Fruit fly (Drosophila melanogaster) whole organism, embryonic: ENCODE data around the gene CG15330.

Experiments
- ATbp ChIP-seq: fragments of 200-800 bp; sonication (Bioruptor generic); optimal IDR thresholded peaks from 2 replicates; lab custom pipeline; 2017; ENCODE audit warnings: missing biosample characterization, mild to moderate bottlenecking, missing genetic modification characterization, missing genetic modification reagents
- Antp ChIP-seq: fragments of 200-800 bp; sonication (Bioruptor generic); optimal IDR thresholded peaks from 3 replicates; lab custom pipeline; 2016; ENCODE audit warnings: missing biosample characterization, missing genetic modification characterization
- Awh ChIP-seq: fragments of 200-800 bp; sonication (Bioruptor generic); IDR thresholded peaks from 2 replicates; pipeline ENCODE4, ENCODE4 v1.3.6; 2022; ENCODE audit warnings: missing biosample characterization, missing genetic modification characterization
- BEAF-32 ChIP-seq: fragments of 200-800 bp; sonication (Bioruptor generic); optimal IDR thresholded peaks from 3 replicates; lab custom pipeline; 2017; ENCODE audit warnings: missing biosample characterization, missing genetic modification characterization, mild to moderate bottlenecking, moderate library complexity, missing genetic modification reagents
- Bdp1 ChIP-seq: fragments of 200-800 bp; sonication (Bioruptor generic); optimal IDR thresholded peaks from 3 replicates; lab custom pipeline; 2016; ENCODE audit warnings: missing biosample characterization, missing genetic modification characterization
- Bgb ChIP-seq: fragments of 200-800 bp; sonication (Bioruptor generic); IDR thresholded peaks from 2 replicates; pipeline ENCODE4 v1.3.6; 2022; ENCODE audit warnings: missing biosample characterization, missing genetic modification characterization; ENCODE audit not compliant: partially characterized antibody
- C15 ChIP-seq: fragments of 200-800 bp; sonication (Bioruptor generic); IDR thresholded peaks from 3 replicates; pipeline ENCODE4 v1.3.6; 2022; ENCODE audit warnings: missing biosample characterization, missing genetic modification characterization
- CG10321 ChIP-seq: fragments of 200-800 bp; sonication (Bioruptor generic); IDR thresholded peaks from 2 replicates; pipeline ENCODE4 v1.3.6; 2022; ENCODE audit warnings: missing biosample characterization, missing genetic modification characterization
- CG11504 ChIP-seq: fragments of 200-800 bp; sonication (Bioruptor generic); optimal IDR thresholded peaks from 3 replicates; lab custom pipeline; 2019; ENCODE audit warnings: missing biosample characterization, mild to moderate bottlenecking, missing genetic modification characterization, moderate library complexity
- CG12769 ChIP-seq: fragments of 200-800 bp; sonication (Bioruptor generic); optimal IDR thresholded peaks from 2 replicates; lab custom pipeline; 2019; ENCODE audit warnings: missing biosample characterization, mild to moderate bottlenecking, missing genetic modification characterization, moderate library complexity
- CG12942 ChIP-seq: fragments of 200-800 bp; sonication (Bioruptor generic); optimal IDR thresholded peaks from 3 replicates; lab custom pipeline; 2016; ENCODE audit warnings: missing biosample characterization, missing genetic modification characterization
- CG13424 ChIP-seq: fragments of 200-800 bp; sonication (Bioruptor generic); optimal IDR thresholded peaks from 2 replicates; lab custom pipeline; 2019; ENCODE audit warnings: missing biosample characterization, mild to moderate bottlenecking, missing genetic modification characterization, moderate library complexity
- CG1647 ChIP-seq: fragments of 200-800 bp; sonication (Bioruptor generic); optimal IDR thresholded peaks from 3 replicates; lab custom pipeline; 2016; ENCODE audit warnings: missing biosample characterization, missing genetic modification characterization
- CG17359 ChIP-seq: fragments of 200-800 bp; sonication (Bioruptor generic); optimal IDR thresholded peaks from 3 replicates; lab custom pipeline; 2018; ENCODE audit warnings: missing biosample characterization, mild to moderate bottlenecking, missing genetic modification characterization, moderate library complexity
- CG1792 ChIP-seq: fragments of 200-800 bp; sonication (Bioruptor generic); optimal IDR thresholded peaks from 2 replicates; lab custom pipeline; 2016; ENCODE audit warnings: missing biosample characterization, missing genetic modification characterization
- CG32767 ChIP-seq: fragments of 200-800 bp; sonication (Bioruptor generic); IDR thresholded peaks from 2 replicates; pipeline ENCODE4 v1.3.6; 2022; ENCODE audit warnings: missing biosample characterization, missing genetic modification characterization
- CG3847 ChIP-seq: fragments of 200-800 bp; sonication (Bioruptor generic); IDR thresholded peaks from 2 replicates; pipeline ENCODE4 v1.3.6; 2022; ENCODE audit warnings: missing biosample characterization, missing genetic modification characterization
- CG42726 ChIP-seq: fragments of 200-800 bp; sonication (Bioruptor generic); IDR thresholded peaks from 2 replicates; pipeline ENCODE4 v1.3.6; 2022; ENCODE audit warnings: missing biosample characterization, missing genetic modification characterization; ENCODE audit not compliant: partially characterized antibody
- CG7271 ChIP-seq: fragments of 200-800 bp; sonication (Bioruptor generic); optimal IDR thresholded peaks from 2 replicates; lab custom pipeline; 2018; ENCODE audit warnings: missing biosample characterization, mild to moderate bottlenecking, missing genetic modification characterization, moderate library complexity
- CG8924 ChIP-seq: fragments of 200-800 bp; optimal IDR thresholded peaks from 3 replicates; lab custom pipeline; 2019; ENCODE audit warnings: missing biosample characterization, mild to moderate bottlenecking, missing genetic modification characterization, moderate library complexity
- CG9437 ChIP-seq: fragments of 200-800 bp; sonication (Bioruptor generic); optimal IDR thresholded peaks from 2 replicates; lab custom pipeline; 2018; ENCODE audit warnings: missing biosample characterization, mild to moderate bottlenecking, missing genetic modification characterization
- CTCF ChIP-seq: fragments of 200-800 bp; sonication (Bioruptor generic); optimal IDR thresholded peaks from 2 replicates; lab custom pipeline; 2017; ENCODE audit warnings: missing biosample characterization, mild to moderate bottlenecking, missing genetic modification characterization, moderate library complexity
- CoRest ChIP-seq: fragments of 200-800 bp; sonication (Bioruptor generic); optimal IDR thresholded peaks from 3 replicates; lab custom pipeline; 2018; ENCODE audit warnings: missing biosample characterization, mild to moderate bottlenecking, missing genetic modification characterization, moderate library complexity
- Dbx ChIP-seq: fragments of 200-800 bp; sonication (Bioruptor generic); IDR thresholded peaks from 3 replicates; pipeline ENCODE4 v1.3.6; 2022; ENCODE audit warnings: missing biosample characterization, missing genetic modification characterization
- Eip74EF ChIP-seq, 2 experiments: fragments of 200-800 bp in 1 of 2; fragments of >200 bp in 1 of 2; sonication (Bioruptor generic) in 1 of 2; optimal IDR thresholded peaks; 2 replicates each; lab custom pipeline; 2017 to 2019; ENCODE audit warnings: missing biosample characterization in 2 of 2, missing genetic modification characterization in 2 of 2, mild to moderate bottlenecking in 1 of 2, moderate library complexity in 1 of 2
- Elba2 ChIP-seq: fragments of 200-800 bp; sonication (Bioruptor generic); optimal IDR thresholded peaks from 3 replicates; lab custom pipeline; 2016; ENCODE audit warnings: missing biosample characterization, missing genetic modification characterization
- Fer1 ChIP-seq: fragments of 200-800 bp; sonication (Bioruptor generic); optimal IDR thresholded peaks from 2 replicates; lab custom pipeline; 2017; ENCODE audit warnings: missing biosample characterization, mild to moderate bottlenecking, missing genetic modification characterization
- Gsc ChIP-seq: fragments of 200-800 bp; sonication (Bioruptor generic); IDR thresholded peaks from 2 replicates; pipeline ENCODE4 v1.3.6; 2022; ENCODE audit warnings: missing biosample characterization, missing genetic modification characterization
- Hmr ChIP-seq: fragments of 200-800 bp; sonication (Bioruptor generic); optimal IDR thresholded peaks from 3 replicates; lab custom pipeline; 2017; ENCODE audit warnings: mild to moderate bottlenecking, missing biosample characterization, missing genetic modification reagents, missing genetic modification characterization
- Lim3 ChIP-seq: fragments of 200-800 bp; sonication (Bioruptor generic); IDR thresholded peaks from 2 replicates; pipeline ENCODE4 v1.3.6; 2022; ENCODE audit warnings: missing biosample characterization, missing genetic modification characterization
- Med ChIP-seq: fragments of 200-800 bp; sonication (Bioruptor generic); peaks from one replicate; lab custom pipeline; 2016; ENCODE audit warnings: missing biosample characterization, missing genetic modification characterization, mild to moderate bottlenecking, inconsistent platforms, moderate library complexity
- Nf-YA ChIP-seq: fragments of 200-800 bp; sonication (Bioruptor generic); IDR thresholded peaks from 2 replicates; pipeline ENCODE4 v1.3.6; 2022; ENCODE audit warnings: missing biosample characterization, missing genetic modification characterization
- Sry-β ChIP-seq: fragments of 200-800 bp; sonication (Bioruptor generic); optimal IDR thresholded peaks from 2 replicates; lab custom pipeline; 2018; ENCODE audit warnings: missing biosample characterization, mild to moderate bottlenecking, missing genetic modification characterization, moderate library complexity
- Vsx1 ChIP-seq: fragments of 200-800 bp; sonication (Bioruptor generic); optimal IDR thresholded peaks from 2 replicates; lab custom pipeline; 2017; ENCODE audit warnings: missing biosample characterization, mild to moderate bottlenecking, missing genetic modification characterization, missing genetic modification reagents
- aop ChIP-seq: fragments of 200-800 bp; sonication (Bioruptor generic); IDR thresholded peaks from 2 replicates; pipeline ENCODE4 v1.3.6; 2022; ENCODE audit warnings: missing biosample characterization, missing genetic modification characterization
- ara ChIP-seq: fragments of 200-800 bp; sonication (Bioruptor generic); IDR thresholded peaks from 2 replicates; pipeline ENCODE4 v1.3.6; 2022; ENCODE audit warnings: missing biosample characterization, missing genetic modification characterization
- bab2 ChIP-seq: fragments of 200-800 bp; sonication (Bioruptor generic); optimal IDR thresholded peaks from 2 replicates; lab custom pipeline; 2016; ENCODE audit warnings: missing biosample characterization, missing genetic modification characterization
- bigmax ChIP-seq: fragments of 200-800 bp; sonication (Bioruptor generic); optimal IDR thresholded peaks from 2 replicates; lab custom pipeline; 2018; ENCODE audit warnings: missing biosample characterization, mild to moderate bottlenecking, missing genetic modification characterization
- dmrt11E ChIP-seq: fragments of 200-800 bp; sonication (Bioruptor generic); optimal IDR thresholded peaks from 3 replicates; lab custom pipeline; 2018; ENCODE audit warnings: missing biosample characterization, mild to moderate bottlenecking, missing genetic modification characterization, moderate library complexity
- emc ChIP-seq: fragments of 200-800 bp; sonication (Bioruptor generic); optimal IDR thresholded peaks from 2 replicates; lab custom pipeline; 2016; ENCODE audit warnings: missing biosample characterization, missing genetic modification characterization
- insv ChIP-seq, 2 experiments: fragments of 200-800 bp; sonication (Bioruptor generic); optimal IDR thresholded peaks; 3 replicates each; lab custom pipeline; 2016 to 2018; ENCODE audit warnings: missing biosample characterization in 2 of 2, missing genetic modification characterization in 2 of 2
- ken ChIP-seq: fragments of 200-800 bp; sonication (Bioruptor generic); IDR thresholded peaks from 3 replicates; pipeline ENCODE4 v1.3.6; 2022; ENCODE audit warnings: missing biosample characterization, missing genetic modification characterization
- lmd ChIP-seq: fragments of 200-800 bp; sonication (Bioruptor generic); IDR thresholded peaks from 2 replicates; pipeline ENCODE4 v1.3.6; 2022; ENCODE audit warnings: missing biosample characterization, missing genetic modification characterization
- lov ChIP-seq, 2 experiments: fragments of 200-800 bp in 1 of 2; fragments of >200 bp in 1 of 2; sonication (Bioruptor generic) in 1 of 2; IDR thresholded peaks in 1 of 2; optimal IDR thresholded peaks in 1 of 2; 2 replicates in 1 of 2; 3 replicates in 1 of 2; pipeline versions ENCODE4 v1.3.6 to Lab custom; 2017 to 2022; ENCODE audit warnings: missing biosample characterization in 1 of 2, missing genetic modification characterization in 1 of 2
- nau ChIP-seq: fragments of 200-800 bp; sonication (Bioruptor generic); optimal IDR thresholded peaks from 3 replicates; lab custom pipeline; 2017; ENCODE audit warnings: missing biosample characterization, mild to moderate bottlenecking, missing genetic modification characterization, missing genetic modification reagents
- prd ChIP-seq, 3 experiments: fragments of >200 bp in 2 of 3; fragments of 200-800 bp in 1 of 3; sonication (Bioruptor generic) in 1 of 3; optimal IDR thresholded peaks in 2 of 3; IDR thresholded peaks in 1 of 3; 2 replicates in 2 of 3; 3 replicates in 1 of 3; pipeline versions ENCODE4 v1.3.6 to Lab custom; 2017 to 2022; ENCODE audit warnings: missing biosample characterization in 1 of 3, missing genetic modification characterization in 1 of 3
- psq ChIP-seq: fragments of 200-800 bp; sonication (Bioruptor generic); optimal IDR thresholded peaks from 2 replicates; lab custom pipeline; 2017; ENCODE audit warnings: missing biosample characterization, missing genetic modification characterization
- sens ChIP-seq: fragments of 200-800 bp; sonication (Bioruptor generic); peaks from one replicate; lab custom pipeline; 2016; ENCODE audit warnings: missing biosample characterization, missing genetic modification characterization
- slou ChIP-seq: fragments of 200-800 bp; sonication (Bioruptor generic); optimal IDR thresholded peaks from 3 replicates; lab custom pipeline; 2016; ENCODE audit warnings: missing biosample characterization, missing genetic modification characterization
- sqz ChIP-seq: fragments of 200-800 bp; sonication (Bioruptor generic); optimal IDR thresholded peaks from 3 replicates; lab custom pipeline; 2018; ENCODE audit warnings: missing biosample characterization, mild to moderate bottlenecking, missing genetic modification characterization
- wdn ChIP-seq: fragments of 200-800 bp; sonication (Bioruptor generic); IDR thresholded peaks from 2 replicates; pipeline ENCODE4 v1.3.6; 2022; ENCODE audit warnings: missing biosample characterization, missing genetic modification characterization

Gene CG15330

DNA sequence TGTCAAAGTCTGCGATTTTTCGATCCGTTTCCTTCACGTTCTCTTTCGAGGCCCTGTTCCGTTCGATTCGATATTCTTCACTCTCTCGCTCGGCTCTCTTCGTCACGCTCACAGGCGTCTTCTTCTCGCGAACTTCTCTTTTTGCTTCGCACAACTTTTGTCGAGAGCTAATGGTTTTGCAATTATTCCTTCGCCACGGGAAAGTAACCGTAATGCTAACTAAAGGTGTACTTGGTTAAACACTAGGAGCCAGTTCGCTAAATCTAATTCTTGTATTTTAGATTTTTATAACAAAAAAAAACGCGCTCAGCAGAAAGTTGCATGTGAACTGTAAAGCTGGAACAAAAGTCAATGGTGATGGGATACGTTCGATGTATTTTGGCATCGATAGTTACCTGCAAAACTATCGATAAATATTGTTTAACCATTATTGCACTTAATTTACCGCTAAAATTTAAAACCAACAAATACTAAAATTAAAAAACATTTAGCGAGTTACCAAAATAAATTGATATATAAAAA is 24.8 kb upstream of the CG15330 start, which contains the start of gene mahe (continued):
- no peak for TF ChIP-seq dmrt11E (tag; lab: Kevin White, UChicago)
- TF ChIP-seq Vsx1 (GFP tag; lab: Kevin White, UChicago), result no peak
- TF ChIP-seq wdn (GFP tag; lab: Robert Waterston, UW), result no peak
- TF ChIP-seq Sry-β, result no peak
- no peak for TF ChIP-seq bab2 (GFP tag; lab: Kevin White, UChicago)
- no peak for TF ChIP-seq CoRest (tag; lab: Kevin White, UChicago)
- no peak for TF ChIP-seq CG7271 (tag; lab: Kevin White, UChicago)
- TF ChIP-seq emc, result no peak
- peak; percentile 56 for TF ChIP-seq sens
- no peak for TF ChIP-seq Hmr
- TF ChIP-seq nau, result no peak
- TF ChIP-seq Antp, result no peak
- no peak for TF ChIP-seq CG32767 (GFP tag; lab: Robert Waterston, UW)
- TF ChIP-seq CG1647 (GFP tag; lab: Kevin White, UChicago), result no peak
- no peak for TF ChIP-seq Gsc (GFP tag; lab: Robert Waterston, UW)
- no peak for TF ChIP-seq CG8924 (tag; lab: Kevin White, UChicago)
- no peak for TF ChIP-seq Eip74EF (GFP tag; optimal IDR thresholded peaks at IDR 0.05; lab: Kevin White, UChicago)
- peak; percentile 48 for TF ChIP-seq sqz (GFP tag; lab: Kevin White, UChicago)
- peak; percentile 89 for TF ChIP-seq Bgb (GFP tag; lab: Robert Waterston, UW)
- TF ChIP-seq Elba2, result no peak
- TF ChIP-seq BEAF-32 (GFP tag; lab: Kevin White, UChicago), result peak; percentile 84
- no peak for TF ChIP-seq CG11504 (tag; lab: Kevin White, UChicago)
- no peak for TF ChIP-seq Nf-YA (GFP tag; lab: Robert Waterston, UW)
- no peak for TF ChIP-seq slou (GFP tag; lab: Kevin White, UChicago)
- no peak for TF ChIP-seq lmd (GFP tag; lab: Robert Waterston, UW)
- TF ChIP-seq bigmax, result no peak
- no peak for TF ChIP-seq CG3847
- TF ChIP-seq CG12942, result no peak
- no peak for TF ChIP-seq CG12769 (tag; lab: Kevin White, UChicago)
- no peak for TF ChIP-seq Lim3 (GFP tag; lab: Robert Waterston, UW)
- no peak for TF ChIP-seq Awh (GFP tag; lab: Robert Waterston, UW)
- TF ChIP-seq CG1792 (GFP tag; lab: Kevin White, UChicago), result no peak
- no peak for TF ChIP-seq aop (GFP tag; lab: Robert Waterston, UW)
- no peak for TF ChIP-seq psq (GFP tag; lab: Kevin White, UChicago)
- no peak for TF ChIP-seq CG17359 (tag; lab: Kevin White, UChicago)
- no peak for TF ChIP-seq Bdp1 (GFP tag; lab: Kevin White, UChicago)
- no peak for TF ChIP-seq CG9437
- peak; percentile 75; the same call in 1 of the 2 replicates for TF ChIP-seq CG42726 (GFP tag; lab: Robert Waterston, UW)
- no peak for TF ChIP-seq prd (optimal IDR thresholded peaks at IDR 0.05; lab: Kevin White, UChicago)
- no peak for TF ChIP-seq prd (GFP tag; IDR thresholded peaks at IDR 0.05; lab: Robert Waterston, UW)
- no peak for TF ChIP-seq C15 (GFP tag; lab: Robert Waterston, UW)
- TF ChIP-seq ken (GFP tag; lab: Robert Waterston, UW), result no peak
- TF ChIP-seq Med (GFP tag; lab: Kevin White, UChicago), result peak; percentile 77
- TF ChIP-seq lov (optimal IDR thresholded peaks at IDR 0.05; lab: Kevin White, UChicago), result no peak
- TF ChIP-seq lov (GFP tag; IDR thresholded peaks at IDR 0.05; lab: Robert Waterston, UW), result no peak
- no peak for TF ChIP-seq ATbp (GFP tag; lab: Kevin White, UChicago)
- no peak for TF ChIP-seq ara (GFP tag; lab: Robert Waterston, UW)
- no peak for TF ChIP-seq Fer1 (GFP tag; lab: Kevin White, UChicago)
- no peak for TF ChIP-seq CTCF (GFP tag; lab: Kevin White, UChicago)
- TF ChIP-seq insv (GFP tag; optimal IDR thresholded peaks at IDR 0.05; lab: Kevin White, UChicago), result no peak
- no peak for TF ChIP-seq CG13424 (tag; lab: Kevin White, UChicago)
- TF ChIP-seq Dbx (GFP tag; lab: Robert Waterston, UW), result no peak
- TF ChIP-seq CG10321, result no peak
